Worm (Caenorhabditis elegans) whole organism, young adult: ENCODE measurements around the gene arrd-6.

Experiments used
- B0035.1 ChIP-seq: sonication (generic microtip); optimal IDR thresholded peaks from 2 replicates; lab custom pipeline; 2016; ENCODE audit warnings: missing genetic modification characterization, mild to moderate bottlenecking, missing compliant biosample characterization, missing genotype, missing genetic modification reagents
- D2030.7 ChIP-seq: fragments of 200-800 bp; sonication (Bioruptor generic); IDR thresholded peaks from 2 replicates; pipeline ENCODE4 v1.3.6; 2022; ENCODE audit warnings: missing genetic modification reagents, missing genetic modification characterization, missing compliant biosample characterization
- F23B12.7 ChIP-seq: sonication (generic microtip); optimal IDR thresholded peaks from 2 replicates; lab custom pipeline; 2017; ENCODE audit warnings: missing genetic modification characterization, mild to moderate bottlenecking, missing compliant biosample characterization, antibody characterized with exemption, moderate library complexity; ENCODE audit not compliant: insufficient read depth
- F52B5.7 ChIP-seq: sonication (generic microtip); optimal IDR thresholded peaks from 2 replicates; lab custom pipeline; 2016; ENCODE audit warnings: mild to moderate bottlenecking, missing genetic modification characterization, missing compliant biosample characterization
- F57A8.1 ChIP-seq: fragments of 200-800 bp; sonication (Bioruptor generic); optimal IDR thresholded peaks from 2 replicates; lab custom pipeline; 2018; ENCODE audit warnings: mild to moderate bottlenecking, missing genetic modification characterization, moderate library complexity, missing compliant biosample characterization
- T26A5.8 ChIP-seq: sonication (generic microtip); optimal IDR thresholded peaks from 2 replicates; lab custom pipeline; 2016; ENCODE audit warnings: missing genetic modification characterization, missing compliant biosample characterization
- ama-1 ChIP-seq, 3 experiments: fragments of 150-350 bp in 1 of 3; sonication (generic microtip) in 2 of 3; optimal IDR thresholded peaks; 2 replicates each; lab custom pipeline; 2014 to 2018; ENCODE audit warnings: missing biosample characterization in 2 of 3, missing genetic modification characterization in 2 of 3, missing genetic modification reagents in 2 of 3
- aptf-3 ChIP-seq: fragments of 200-800 bp; sonication (Bioruptor generic); IDR thresholded peaks from 2 replicates; pipeline ENCODE4 v1.3.6; 2022; ENCODE audit warnings: missing genetic modification characterization, missing compliant biosample characterization
- bed-2 ChIP-seq: fragments of 200-800 bp; sonication (Bioruptor generic); IDR thresholded peaks from 2 replicates; pipeline ENCODE4 v1.3.6; 2022; ENCODE audit warnings: missing genetic modification reagents, missing genetic modification characterization, missing compliant biosample characterization
- die-1 ChIP-seq: sonication (generic microtip); optimal IDR thresholded peaks from 2 replicates; lab custom pipeline; 2016; ENCODE audit warnings: missing genotype, mild to moderate bottlenecking, missing genetic modification characterization, missing compliant biosample characterization
- dox-1 ChIP-seq: fragments of 200-800 bp; sonication (Bioruptor generic); IDR thresholded peaks from 2 replicates; pipeline ENCODE4 v1.3.6; 2022; ENCODE audit warnings: missing genetic modification reagents, missing genetic modification characterization, missing compliant biosample characterization
- dpl-1 ChIP-seq: fragments of 150-350 bp; optimal IDR thresholded peaks from 2 replicates; lab custom pipeline; 2014; ENCODE audit warnings: missing biosample characterization, missing genetic modification reagents, missing genetic modification characterization
- egl-18 ChIP-seq: fragments of 200-800 bp; sonication (Bioruptor generic); IDR thresholded peaks from 2 replicates; pipeline ENCODE4 v1.3.6; 2022; ENCODE audit warnings: missing genetic modification reagents, missing genetic modification characterization, missing compliant biosample characterization
- let-526 ChIP-seq: fragments of 200-800 bp; sonication (Bioruptor generic); IDR thresholded peaks from 2 replicates; pipeline ENCODE4 v1.3.6; 2022; ENCODE audit warnings: missing genetic modification reagents, missing genetic modification characterization, missing compliant biosample characterization
- lin-26 ChIP-seq: fragments of 200-800 bp; sonication (Bioruptor generic); IDR thresholded peaks from 2 replicates; pipeline ENCODE4 v1.3.6; 2022; ENCODE audit warnings: missing genetic modification reagents, missing genetic modification characterization, missing compliant biosample characterization
- lsy-27 ChIP-seq: sonication (generic microtip); optimal IDR thresholded peaks from 2 replicates; lab custom pipeline; 2017; ENCODE audit warnings: missing genetic modification characterization, mild to moderate bottlenecking, missing compliant biosample characterization, antibody characterized with exemption, missing genotype, borderline replicate concordance; ENCODE audit not compliant: insufficient read depth
- repo-1 ChIP-seq: sonication (generic microtip); optimal IDR thresholded peaks from 2 replicates; lab custom pipeline; 2017; ENCODE audit warnings: mild to moderate bottlenecking, missing genetic modification characterization, missing compliant biosample characterization
- snpc-3.4 ChIP-seq: sonication (generic microtip); optimal IDR thresholded peaks from 2 replicates; lab custom pipeline; 2017; ENCODE audit warnings: missing genetic modification characterization, mild to moderate bottlenecking, missing compliant biosample characterization, antibody characterized with exemption, moderate library complexity, missing genotype, missing genetic modification reagents
- somi-1 ChIP-seq: fragments of 200-800 bp; sonication (Bioruptor generic); optimal IDR thresholded peaks from 2 replicates; lab custom pipeline; 2018; ENCODE audit warnings: mild to moderate bottlenecking, missing genetic modification characterization, missing compliant biosample characterization
- xnd-1 ChIP-seq: sonication (generic microtip); optimal IDR thresholded peaks from 2 replicates; lab custom pipeline; 2016; ENCODE audit warnings: missing genotype, missing genetic modification reagents, missing genetic modification characterization, missing compliant biosample characterization

Gene arrd-6

ce11 chrII:11188026-11188425, 45.5 kb downstream of the arrd-6 start, which contains the start of gene F37H8.5 (continued):
- no peak for TF ChIP-seq somi-1
- no peak for TF ChIP-seq aptf-3 (GFP tag; lab: Robert Waterston, UW)
- TF ChIP-seq, all 124 proteins: peak for 0

- TF ChIP-seq egl-18 (GFP tag; lab: Robert Waterston, UW) (no peak), bed-2 (GFP tag; lab: Robert Waterston, UW) (no peak), somi-1 (no peak), F23B12.7 (tag; lab: Kevin White, UChicago) (no peak), B0035.1 (tag; lab: Kevin White, UChicago) (no peak), T26A5.8 (tag; lab: Kevin White, UChicago) (no peak), F57A8.1 (no peak), dox-1 (GFP tag; lab: Robert Waterston, UW) (no peak), die-1 (no peak), snpc-3.4 (tag; lab: Kevin White, UChicago) (no peak), dpl-1 (GFP tag; lab: Kevin White, UChicago) (no peak), xnd-1 (tag; lab: Kevin White, UChicago) (no peak), lin-26 (GFP tag; lab: Robert Waterston, UW) (no peak), D2030.7 (no peak), lsy-27 (no peak)
These were observed 49.9 kb downstream of the arrd-6 start for ce11 chrII:11192488-11192887.

ce11 chrII:11193523-11193922, 51.0 kb downstream of the arrd-6 start:
- TF ChIP-seq let-526 (GFP tag; lab: Robert Waterston, UW) (no peak), somi-1 (no peak), F52B5.7 (tag; lab: Kevin White, UChicago) (no peak), bed-2 (GFP tag; lab: Robert Waterston, UW) (no peak), repo-1 (no peak), ama-1 (optimal IDR thresholded peaks at IDR 0.05; lab: Kevin White, UChicago) (no peak), ama-1 (GFP tag; optimal IDR thresholded peaks at IDR 0.05; lab: Kevin White, UChicago) (no peak)
